Fruit fly (Drosophila melanogaster) whole organism, adult: ENCODE results near the gene Alp5.
A peak's percentile ranks its signal among the peaks of the same experiment; 100 is the strongest.

ENCODE experiments used
- CG11617 ChIP-seq: fragments of 200-800 bp; sonication (Bioruptor generic); optimal IDR thresholded peaks from 2 replicates; lab custom pipeline; 2017; ENCODE audit warnings: mild to moderate bottlenecking, missing biosample characterization, missing genetic modification reagents, missing genetic modification characterization
- CG12768 ChIP-seq: fragments of 200-800 bp; sonication (Bioruptor generic); optimal IDR thresholded peaks from 2 replicates; lab custom pipeline; 2017; ENCODE audit warnings: missing biosample characterization, missing genetic modification characterization, mild to moderate bottlenecking, moderate library complexity, missing genetic modification reagents
- CG14711 ChIP-seq: fragments of 200-800 bp; sonication (Bioruptor generic); optimal IDR thresholded peaks from 2 replicates; lab custom pipeline; 2018; ENCODE audit warnings: missing biosample characterization, mild to moderate bottlenecking, missing genetic modification characterization, moderate library complexity
- CG1620 ChIP-seq: fragments of 200-800 bp; sonication (Bioruptor generic); optimal IDR thresholded peaks from 2 replicates; lab custom pipeline; 2016; ENCODE audit warnings: missing biosample characterization, missing genetic modification characterization
- CG33017 ChIP-seq: fragments of 200-800 bp; sonication (Bioruptor generic); optimal IDR thresholded peaks from 2 replicates; lab custom pipeline; 2018; ENCODE audit warnings: missing biosample characterization, mild to moderate bottlenecking, missing genetic modification characterization, moderate library complexity
- CG5204 ChIP-seq: fragments of 200-800 bp; sonication (Bioruptor generic); optimal IDR thresholded peaks from 2 replicates; lab custom pipeline; 2016; ENCODE audit warnings: missing biosample characterization, missing genetic modification characterization
- CG7045 ChIP-seq: fragments of 200-800 bp; sonication (Bioruptor generic); optimal IDR thresholded peaks from 2 replicates; lab custom pipeline; 2017; ENCODE audit warnings: missing biosample characterization, mild to moderate bottlenecking, missing genetic modification characterization
- CG7101 ChIP-seq: fragments of 200-800 bp; sonication (Bioruptor generic); optimal IDR thresholded peaks from 2 replicates; lab custom pipeline; 2018; ENCODE audit warnings: missing biosample characterization, mild to moderate bottlenecking, missing genetic modification characterization, moderate library complexity
- Clk ChIP-seq: fragments of 200-800 bp; sonication (Bioruptor generic); optimal IDR thresholded peaks from 2 replicates; lab custom pipeline; 2017; ENCODE audit warnings: missing biosample characterization, missing genetic modification characterization
- Crg-1 ChIP-seq: fragments of 200-800 bp; sonication (Bioruptor generic); optimal IDR thresholded peaks from 2 replicates; lab custom pipeline; 2016; ENCODE audit warnings: missing biosample characterization, missing genetic modification characterization
- Hr96 ChIP-seq: fragments of 200-800 bp; sonication (Bioruptor generic); optimal IDR thresholded peaks from 2 replicates; lab custom pipeline; 2016; ENCODE audit warnings: missing biosample characterization, missing genetic modification characterization
- Mnt ChIP-seq: fragments of 200-800 bp; sonication (Bioruptor generic); optimal IDR thresholded peaks from 2 replicates; lab custom pipeline; 2016; ENCODE audit warnings: missing biosample characterization, mild to moderate bottlenecking, missing genetic modification characterization
- bab1 ChIP-seq: fragments of 200-800 bp; sonication (Bioruptor generic); optimal IDR thresholded peaks from 3 replicates; lab custom pipeline; 2019; ENCODE audit warnings: missing biosample characterization, mild to moderate bottlenecking, missing genetic modification characterization, moderate library complexity
- cic ChIP-seq: fragments of 200-800 bp; sonication (Bioruptor generic); optimal IDR thresholded peaks from 2 replicates; lab custom pipeline; 2017; ENCODE audit warnings: missing biosample characterization, mild to moderate bottlenecking, missing genetic modification characterization, moderate library complexity
- cnc ChIP-seq, 2 experiments: fragments of >200 bp; optimal IDR thresholded peaks; 2 replicates each; lab custom pipeline; 2017
- kay ChIP-seq: fragments of 200-800 bp; sonication (Bioruptor generic); peaks from one replicate; lab custom pipeline; 2016; ENCODE audit warnings: missing biosample characterization, missing genetic modification characterization, borderline replicate concordance
- ovo ChIP-seq: fragments of 200-800 bp; sonication (Bioruptor generic); optimal IDR thresholded peaks from 2 replicates; lab custom pipeline; 2016; ENCODE audit warnings: missing biosample characterization, missing genetic modification characterization
- pad ChIP-seq: fragments of 200-800 bp; sonication (Bioruptor generic); optimal IDR thresholded peaks from 3 replicates; lab custom pipeline; 2017; ENCODE audit warnings: missing biosample characterization, missing genetic modification characterization, mild to moderate bottlenecking, moderate library complexity, missing genetic modification reagents
- tj ChIP-seq: fragments of 200-800 bp; sonication (Bioruptor generic); optimal IDR thresholded peaks from 3 replicates; lab custom pipeline; 2017; ENCODE audit warnings: missing biosample characterization, mild to moderate bottlenecking, missing genetic modification characterization, moderate library complexity
- toe ChIP-seq: fragments of 200-800 bp; sonication (Bioruptor generic); optimal IDR thresholded peaks from 2 replicates; lab custom pipeline; 2016; ENCODE audit warnings: missing biosample characterization, missing genetic modification characterization

Alp5 gene

dm6 chr3R:21042399-21042798, 35.6 kb upstream of the Alp5 start, which contains the start of gene Dhc93AB:
Gene Dhc93AB (minus strand): TSS chr3R:21042499.
- no peak for TF ChIP-seq Mnt (GFP tag; lab: Kevin White, UChicago)
- TF ChIP-seq pad (GFP tag; lab: Kevin White, UChicago) = no peak
- TF ChIP-seq CG5204 (GFP tag; lab: Kevin White, UChicago) = no peak
- no peak for TF ChIP-seq CG1620
- TF ChIP-seq toe (GFP tag; lab: Kevin White, UChicago) = no peak
- TF ChIP-seq bab1 = no peak
- TF ChIP-seq CG33017 (tag; lab: Kevin White, UChicago) = no peak
- no peak for TF ChIP-seq kay (GFP tag; lab: Kevin White, UChicago)
- TF ChIP-seq cnc (optimal IDR thresholded peaks at IDR 0.05; lab: Kevin White, UChicago) = no peak
- TF ChIP-seq tj (GFP tag; lab: Kevin White, UChicago) = no peak
- TF ChIP-seq Hr96 (GFP tag; lab: Kevin White, UChicago) = no peak
- no peak for TF ChIP-seq CG7045 (GFP tag; lab: Kevin White, UChicago)

- TF ChIP-seq ovo (GFP tag; lab: Kevin White, UChicago) = no peak
- no peak for TF ChIP-seq Hr96 (GFP tag; lab: Kevin White, UChicago)
- TF ChIP-seq Mnt (GFP tag; lab: Kevin White, UChicago) = no peak
- no peak for TF ChIP-seq CG5204 (GFP tag; lab: Kevin White, UChicago)
- TF ChIP-seq bab1 = no peak
- TF ChIP-seq pad (GFP tag; lab: Kevin White, UChicago) = no peak
- no peak for TF ChIP-seq kay (GFP tag; lab: Kevin White, UChicago)
- no peak for TF ChIP-seq cic
- TF ChIP-seq Crg-1 (GFP tag; lab: Kevin White, UChicago) = no peak
- no peak for TF ChIP-seq CG11617 (GFP tag; lab: Kevin White, UChicago)
- no peak for TF ChIP-seq CG7045 (GFP tag; lab: Kevin White, UChicago)
- no peak for TF ChIP-seq CG14711 (tag; lab: Kevin White, UChicago)
Measured at dm6 chr3R:21025508-21025907, 18.7 kb upstream of the Alp5 start.

- TF ChIP-seq CG11617 (GFP tag; lab: Kevin White, UChicago) (no peak), CG12768 (GFP tag; lab: Kevin White, UChicago) (peak; percentile 39), Hr96 (GFP tag; lab: Kevin White, UChicago) (peak; percentile 0), cic (peak; percentile 16), CG33017 (tag; lab: Kevin White, UChicago) (peak; percentile 24), tj (GFP tag; lab: Kevin White, UChicago) (peak; percentile 6), bab1 (no peak), CG5204 (GFP tag; lab: Kevin White, UChicago) (no peak), ovo (GFP tag; lab: Kevin White, UChicago) (no peak), CG1620 (no peak)
Measured at dm6 chr3R:21023902-21024541, 17.2 kb upstream of the Alp5 start, which contains the start of gene peg. Gene peg (minus strand): TSS chr3R:21024163.

DNA sequence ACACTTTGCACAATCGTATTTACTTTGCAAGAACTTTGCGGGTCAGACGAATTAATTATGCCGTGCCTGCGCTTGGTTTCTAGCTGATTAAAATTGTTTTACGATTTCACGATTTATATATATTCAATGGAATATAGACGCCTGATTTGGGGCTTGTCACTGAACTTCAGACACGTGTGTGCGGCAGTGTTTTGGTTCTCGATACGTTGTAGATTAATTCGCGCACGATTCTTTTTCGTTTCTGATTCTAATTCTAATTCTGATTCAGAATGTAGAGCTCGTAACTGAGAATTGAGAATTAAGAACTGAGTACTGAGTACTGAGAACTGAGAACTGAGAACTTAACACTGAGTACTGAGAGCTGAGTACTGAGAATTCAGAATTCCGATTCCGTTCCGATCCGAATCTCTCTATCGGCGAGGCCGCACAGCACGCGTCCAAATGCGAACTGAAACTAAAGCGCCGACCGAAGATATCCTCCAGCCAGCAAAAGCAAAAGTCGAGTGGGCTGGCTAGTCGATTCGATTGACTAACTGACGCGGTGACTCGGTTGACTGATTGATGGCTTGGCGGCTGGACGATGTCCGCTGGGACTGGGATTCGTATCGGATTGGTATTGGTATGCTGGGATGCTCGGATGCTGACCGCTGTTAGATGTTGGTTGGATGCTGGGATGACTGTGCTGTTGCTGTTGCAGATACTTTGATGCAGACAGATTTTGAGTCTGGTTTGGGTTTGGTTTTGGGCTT, 16.2 kb upstream of the Alp5 start:
- TF ChIP-seq CG12768 (GFP tag; lab: Kevin White, UChicago) = no peak
- no peak for TF ChIP-seq Hr96 (GFP tag; lab: Kevin White, UChicago)
- TF ChIP-seq cic = peak; percentile 29

- no peak for TF ChIP-seq CG14711 (tag; lab: Kevin White, UChicago)
- no peak for TF ChIP-seq CG5204 (GFP tag; lab: Kevin White, UChicago)
- no peak for TF ChIP-seq CG7045 (GFP tag; lab: Kevin White, UChicago)
- no peak for TF ChIP-seq Clk (GFP tag; lab: Kevin White, UChicago)
- TF ChIP-seq Crg-1 (GFP tag; lab: Kevin White, UChicago) = no peak
- TF ChIP-seq Mnt (GFP tag; lab: Kevin White, UChicago) = no peak
- TF ChIP-seq CG1620 = no peak
- TF ChIP-seq tj (GFP tag; lab: Kevin White, UChicago) = no peak
- TF ChIP-seq kay (GFP tag; lab: Kevin White, UChicago) = peak; percentile 82
- no peak for TF ChIP-seq bab1
- TF ChIP-seq CG12768 (GFP tag; lab: Kevin White, UChicago) = no peak
- no peak for TF ChIP-seq ovo (GFP tag; lab: Kevin White, UChicago)
- TF ChIP-seq CG7101 (tag; lab: Kevin White, UChicago) = peak; percentile 19
- TF ChIP-seq cic = peak; percentile 41
- TF ChIP-seq CG11617 (GFP tag; lab: Kevin White, UChicago) = peak; percentile 28
- no peak for TF ChIP-seq Hr96 (GFP tag; lab: Kevin White, UChicago)
- TF ChIP-seq CG33017 (tag; lab: Kevin White, UChicago) = peak; percentile 38
- no peak for TF ChIP-seq cnc (optimal IDR thresholded peaks at IDR 0.05; lab: Kevin White, UChicago)
- no peak for TF ChIP-seq toe (GFP tag; lab: Kevin White, UChicago)
- TF ChIP-seq pad (GFP tag; lab: Kevin White, UChicago) = no peak
Measured at dm6 chr3R:21019073-21019472, 12.3 kb upstream of the Alp5 start.
